Fruit fly (Drosophila melanogaster): ENCODE results near the gene CG12219.

The CG12219 gene

dm6 chrX:6295129-6295539 is 6.0 kb downstream of the CG12219 start, which contains the start of the genes CG15891 and CG3815 (continued):
- TF ChIP-seq Blimp-1 (GFP tag; optimal IDR thresholded peaks at IDR 0.05) = no peak
- TF ChIP-seq gsb (GFP tag; IDR thresholded peaks at IDR 0.05) = no peak
- TF ChIP-seq H15 (GFP tag; IDR thresholded peaks at IDR 0.05) = no peak
- peak; percentile 72 for TF ChIP-seq zfh2 (GFP tag; optimal IDR thresholded peaks at IDR 0.05)
- no peak for TF ChIP-seq CG12071 (GFP tag; optimal IDR thresholded peaks at IDR 0.05)
- no peak for TF ChIP-seq Usf (GFP tag; optimal IDR thresholded peaks at IDR 0.05)
- no peak for TF ChIP-seq CG10959 (GFP tag; IDR thresholded peaks at IDR 0.05)
- peak; percentile 55 for TF ChIP-seq bab2 (GFP tag; optimal IDR thresholded peaks at IDR 0.05)
- no peak for TF ChIP-seq CG6175 (GFP tag; IDR thresholded peaks at IDR 0.05)
- peak; percentile 40 for TF ChIP-seq kah (GFP tag; optimal IDR thresholded peaks at IDR 0.05)
- peak; percentile 89 for TF ChIP-seq Sin3A (optimal IDR thresholded peaks at IDR 0.05)
- TF ChIP-seq nom (GFP tag; optimal IDR thresholded peaks at IDR 0.05) = peak; percentile 12
- peak; percentile 68 for TF ChIP-seq CG9215 (GFP tag; IDR thresholded peaks at IDR 0.05)
- TF ChIP-seq CG2678 (tag; optimal IDR thresholded peaks at IDR 0.05) = no peak
- peak; percentile 46 for TF ChIP-seq CG8290 (GFP tag; optimal IDR thresholded peaks at IDR 0.05)
- TF ChIP-seq CG8290 (tag; optimal IDR thresholded peaks at IDR 0.05) = no peak
- TF ChIP-seq CG33557 (GFP tag; optimal IDR thresholded peaks at IDR 0.05) = peak; percentile 61
- TF ChIP-seq lola (GFP tag; optimal IDR thresholded peaks at IDR 0.05) = peak in 1 of 3 experiments; percentile 56
- no peak for TF ChIP-seq NC2β (GFP tag; optimal IDR thresholded peaks at IDR 0.05)
- TF ChIP-seq Gug (GFP tag; IDR thresholded peaks at IDR 0.05) = peak; percentile 35; the same call in 2 of the 4 replicates
- TF ChIP-seq Stat92E (GFP tag; optimal IDR thresholded peaks at IDR 0.05) = no peak
- no peak; the same call in 1 of the 2 replicates for TF ChIP-seq CG6689 (GFP tag; IDR thresholded peaks at IDR 0.05)
- no peak for TF ChIP-seq Six4 (GFP tag; optimal IDR thresholded peaks at IDR 0.05)
- peak; percentile 4 for TF ChIP-seq repo (GFP tag; optimal IDR thresholded peaks at IDR 0.05)
- peak; percentile 82 for TF ChIP-seq CG3847 (GFP tag; IDR thresholded peaks at IDR 0.05)
- TF ChIP-seq NfI (GFP tag; optimal IDR thresholded peaks at IDR 0.05) = peak; percentile 61
- no peak; the same call in none of the 3 replicates for TF ChIP-seq CG17361 (GFP tag; IDR thresholded peaks at IDR 0.05)
- TF ChIP-seq jigr1 (GFP tag; IDR thresholded peaks at IDR 0.05) = 0 out of 3 replicates have a peak, but pooled peaks have one; percentile 32
- TF ChIP-seq mirr (GFP tag; optimal IDR thresholded peaks at IDR 0.05) = peak; percentile 33
- peak; percentile 48 for TF ChIP-seq CG18262 (tag; optimal IDR thresholded peaks at IDR 0.05)
- TF ChIP-seq lilli (GFP tag; optimal IDR thresholded peaks at IDR 0.05) = peak; percentile 68
- no peak for TF ChIP-seq CG16779 (GFP tag; IDR thresholded peaks at IDR 0.05)
- peak; percentile 28 for TF ChIP-seq tx (GFP tag; optimal IDR thresholded peaks at IDR 0.05)
- TF ChIP-seq crc (GFP tag; optimal IDR thresholded peaks at IDR 0.05) = no peak
- peak; percentile 26 for TF ChIP-seq Side (GFP tag; optimal IDR thresholded peaks at IDR 0.05)
- peak; percentile 13 to 33 for TF ChIP-seq chif (GFP tag; optimal IDR thresholded peaks at IDR 0.05)
- peak; percentile 54 for TF ChIP-seq E2f2 (GFP tag; IDR thresholded peaks at IDR 0.05)
- TF ChIP-seq eve (GFP tag; optimal IDR thresholded peaks at IDR 0.05) = no peak
- no peak for TF ChIP-seq fru (optimal IDR thresholded peaks at IDR 0.05)
- TF ChIP-seq otp (GFP tag; IDR thresholded peaks at IDR 0.05) = no peak
- peak; percentile 53 for TF ChIP-seq Xbp1 (GFP tag; optimal IDR thresholded peaks at IDR 0.05)
- TF ChIP-seq pho (GFP tag; optimal IDR thresholded peaks at IDR 0.05) = peak; percentile 47
- no peak for TF ChIP-seq chm (GFP tag; IDR thresholded peaks at IDR 0.05)
- TF ChIP-seq cad (GFP tag; optimal IDR thresholded peaks at IDR 0.05) = no peak
- no peak for TF ChIP-seq ac (GFP tag; optimal IDR thresholded peaks at IDR 0.05)
- peak; percentile 74 for TF ChIP-seq CG9932 (GFP tag; IDR thresholded peaks at IDR 0.05)
- TF ChIP-seq CG17802 (tag; optimal IDR thresholded peaks at IDR 0.05) = peak; percentile 35
- TF ChIP-seq bowl (GFP tag; IDR thresholded peaks at IDR 0.05) = no peak
- peak; percentile 67 for TF ChIP-seq CG9609 (GFP tag; optimal IDR thresholded peaks at IDR 0.05)
- no peak for TF ChIP-seq CrebB (tag; optimal IDR thresholded peaks at IDR 0.05)
- no peak for TF ChIP-seq ash1 (GFP tag; optimal IDR thresholded peaks at IDR 0.05)
- TF ChIP-seq CG9876 (GFP tag; optimal IDR thresholded peaks at IDR 0.05) = no peak
- TF ChIP-seq CG16815 (GFP tag; optimal IDR thresholded peaks at IDR 0.05) = peak; percentile 28
